Worm (Caenorhabditis elegans) whole organism, L4 larva: ENCODE results near the gene srh-173.

ENCODE experiments used
- F26F4.8 ChIP-seq: fragments of 200-800 bp; sonication (Bioruptor generic); conservative IDR thresholded peaks from 2 replicates; pipeline ENCODE4 v1.3.6; 2022; ENCODE audit warnings: missing genetic modification characterization, missing compliant biosample characterization
- F37D6.2 ChIP-seq: sonication (generic microtip); optimal IDR thresholded peaks from 2 replicates; lab custom pipeline; 2016; ENCODE audit warnings: mild to moderate bottlenecking, missing genetic modification characterization, missing compliant biosample characterization
- F44E2.7 ChIP-seq: fragments of 200-800 bp; sonication (Bioruptor generic); IDR thresholded peaks from 2 replicates; pipeline ENCODE4 v2.1.2; 2022; ENCODE audit warnings: missing genetic modification characterization, missing compliant biosample characterization
- T26A8.4 ChIP-seq: fragments of 200-800 bp; sonication (Bioruptor generic); IDR thresholded peaks from 2 replicates; pipeline ENCODE4 v1.3.6; 2022; ENCODE audit warnings: missing genetic modification characterization, missing compliant biosample characterization
- Y75B8A.6 ChIP-seq: fragments of 200-800 bp; sonication (Bioruptor generic); IDR thresholded peaks from 2 replicates; pipeline ENCODE4 v1.3.6; 2022; ENCODE audit warnings: missing genetic modification reagents, missing genetic modification characterization, missing compliant biosample characterization
- ZK337.2 ChIP-seq: fragments of 200-800 bp; sonication (Bioruptor generic); IDR thresholded peaks from 2 replicates; pipeline ENCODE4 v1.3.6; 2022; ENCODE audit warnings: missing genetic modification reagents, missing genetic modification characterization, missing compliant biosample characterization
- ZK546.5 ChIP-seq, 2 experiments: sonication (generic microtip); optimal IDR thresholded peaks; 2 replicates each; lab custom pipeline; 2017; ENCODE audit warnings: missing biosample characterization in 2 of 2, missing genetic modification characterization in 2 of 2
- aly-2 ChIP-seq: sonication (generic microtip); optimal IDR thresholded peaks from 2 replicates; lab custom pipeline; 2018; ENCODE audit warnings: missing biosample characterization, missing genetic modification characterization
- arid-1 ChIP-seq: fragments of 200-800 bp; sonication (Bioruptor generic); conservative IDR thresholded peaks from 2 replicates; pipeline ENCODE4 v1.3.6; 2022; ENCODE audit warnings: missing genetic modification reagents, missing genetic modification characterization, missing compliant biosample characterization
- attf-4 ChIP-seq: sonication (generic microtip); optimal IDR thresholded peaks from 3 replicates; lab custom pipeline; 2017; ENCODE audit warnings: missing biosample characterization, missing genetic modification characterization
- ceh-20 ChIP-seq: fragments of 200-800 bp; sonication (Bioruptor generic); IDR thresholded peaks from 2 replicates; pipeline ENCODE4 v1.3.6; 2022; ENCODE audit warnings: missing genetic modification reagents, missing genetic modification characterization, missing compliant biosample characterization
- ceh-62 ChIP-seq: sonication (generic microtip); optimal IDR thresholded peaks from 2 replicates; lab custom pipeline; 2017; ENCODE audit warnings: missing biosample characterization, missing genetic modification characterization
- daf-16 ChIP-seq, 3 experiments: sonication (generic microtip); optimal IDR thresholded peaks; 2 replicates each; lab custom pipeline; 2016 to 2017; ENCODE audit warnings: missing genetic modification characterization in 3 of 3, missing genetic modification reagents in 3 of 3, mild to moderate bottlenecking in 2 of 3, missing compliant biosample characterization in 2 of 3, missing biosample characterization in 1 of 3, moderate library complexity in 1 of 3
- dmd-6 ChIP-seq: fragments of 200-800 bp; sonication (Bioruptor generic); IDR thresholded peaks from 2 replicates; pipeline ENCODE4 v1.3.6; 2022; ENCODE audit warnings: missing genetic modification reagents, missing genetic modification characterization, missing compliant biosample characterization
- dve-1 ChIP-seq: sonication (generic microtip); optimal IDR thresholded peaks from 2 replicates; lab custom pipeline; 2017; ENCODE audit warnings: antibody characterized with exemption, mild to moderate bottlenecking, missing genetic modification characterization, missing compliant biosample characterization; ENCODE audit not compliant: insufficient read depth
- egl-27 ChIP-seq: sonication (generic microtip); optimal IDR thresholded peaks from 3 replicates; lab custom pipeline; 2017; ENCODE audit warnings: missing biosample characterization, missing genetic modification reagents, missing genetic modification characterization
- hlh-30 ChIP-seq: sonication (generic microtip); optimal IDR thresholded peaks from 2 replicates; lab custom pipeline; 2017; ENCODE audit warnings: antibody characterized with exemption, mild to moderate bottlenecking, missing genetic modification characterization, missing compliant biosample characterization; ENCODE audit not compliant: insufficient read depth
- lim-7 ChIP-seq: fragments of 200-800 bp; sonication (Bioruptor generic); IDR thresholded peaks from 2 replicates; pipeline ENCODE4 v1.3.6; 2022; ENCODE audit warnings: missing genetic modification characterization, missing compliant biosample characterization
- lin-38 ChIP-seq: fragments of 200-800 bp; sonication (Bioruptor generic); IDR thresholded peaks from 2 replicates; pipeline ENCODE4 v1.3.6; 2022; ENCODE audit warnings: missing genetic modification reagents, missing genetic modification characterization, missing compliant biosample characterization
- lin-39 ChIP-seq: fragments of 150-350 bp; optimal IDR thresholded peaks from 2 replicates; lab custom pipeline; 2014; ENCODE audit warnings: missing biosample characterization, missing genetic modification reagents, missing genetic modification characterization
- lir-3 ChIP-seq: sonication (generic microtip); optimal IDR thresholded peaks from 2 replicates; lab custom pipeline; 2016; ENCODE audit warnings: mild to moderate bottlenecking, missing genetic modification characterization, missing compliant biosample characterization
- madf-5 ChIP-seq, 2 experiments: fragments of 200-800 bp; sonication (Bioruptor generic); IDR thresholded peaks; 2 replicates each; pipeline ENCODE4 v1.3.6; 2022; ENCODE audit warnings: missing compliant biosample characterization in 2 of 2, missing genetic modification characterization in 2 of 2
- madf-9 ChIP-seq: fragments of 200-800 bp; sonication (Bioruptor generic); conservative IDR thresholded peaks from 2 replicates; pipeline ENCODE4 v1.3.6; 2022; ENCODE audit warnings: missing genetic modification reagents, missing genetic modification characterization, missing compliant biosample characterization
- mdt-29 ChIP-seq: fragments of 200-800 bp; sonication (Bioruptor generic); IDR thresholded peaks from 2 replicates; pipeline ENCODE4 v1.3.6; 2022; ENCODE audit warnings: missing genetic modification reagents, missing genetic modification characterization, missing compliant biosample characterization
- mxl-2 ChIP-seq: fragments of 200-800 bp; sonication (Bioruptor generic); conservative IDR thresholded peaks from 2 replicates; pipeline ENCODE4 v1.3.6; 2022; ENCODE audit warnings: missing genetic modification reagents, missing genetic modification characterization, missing compliant biosample characterization
- nhr-10 ChIP-seq: fragments of 150-350 bp; optimal IDR thresholded peaks from 2 replicates; lab custom pipeline; 2014; ENCODE audit warnings: missing biosample characterization, missing genetic modification characterization
- nhr-102 ChIP-seq: sonication (generic microtip); optimal IDR thresholded peaks from 2 replicates; lab custom pipeline; 2016; ENCODE audit warnings: mild to moderate bottlenecking, missing genetic modification characterization, moderate library complexity, missing compliant biosample characterization
- nhr-237 ChIP-seq: sonication (generic microtip); optimal IDR thresholded peaks from 2 replicates; lab custom pipeline; 2017; ENCODE audit warnings: missing biosample characterization, missing genetic modification characterization
- nhr-28 ChIP-seq: fragments of 150-350 bp; optimal IDR thresholded peaks from 2 replicates; lab custom pipeline; 2014; ENCODE audit warnings: missing biosample characterization, missing genetic modification characterization
- nhr-76 ChIP-seq: fragments of 150-350 bp; optimal IDR thresholded peaks from 2 replicates; lab custom pipeline; 2014; ENCODE audit warnings: missing biosample characterization, missing genetic modification characterization
- nhr-77 ChIP-seq: fragments of 150-350 bp; optimal IDR thresholded peaks from 2 replicates; lab custom pipeline; 2014; ENCODE audit warnings: missing biosample characterization, missing genetic modification characterization
- pqm-1 ChIP-seq: sonication (generic microtip); optimal IDR thresholded peaks from 2 replicates; lab custom pipeline; 2017; ENCODE audit warnings: missing biosample characterization, missing genetic modification characterization
- set-16 ChIP-seq: fragments of 200-800 bp; sonication (Bioruptor generic); IDR thresholded peaks from 2 replicates; pipeline ENCODE4 v1.3.6; 2022; ENCODE audit warnings: missing genetic modification reagents, missing genetic modification characterization, missing compliant biosample characterization
- tag-97 ChIP-seq: fragments of 200-800 bp; sonication (Bioruptor generic); IDR thresholded peaks from 2 replicates; pipeline ENCODE4 v1.3.6; 2022; ENCODE audit warnings: missing genetic modification characterization, missing compliant biosample characterization
- unc-62 ChIP-seq, 3 experiments: fragments of 150-350 bp in 1 of 3; sonication (generic microtip); optimal IDR thresholded peaks in 2 of 3; peaks in 1 of 3; 1 replicate in 1 of 3; 2 replicates in 2 of 3; lab custom pipeline; 2014 to 2017; ENCODE audit warnings: missing biosample characterization in 3 of 3, missing genetic modification characterization in 3 of 3, missing genetic modification reagents in 3 of 3, missing genotype in 1 of 3
- vab-7 ChIP-seq: fragments of 200-800 bp; sonication (Bioruptor generic); IDR thresholded peaks from 2 replicates; pipeline ENCODE4 v1.3.6; 2022; ENCODE audit warnings: missing genetic modification reagents, missing genetic modification characterization, missing compliant biosample characterization
- zip-11 ChIP-seq: fragments of 200-800 bp; sonication (Bioruptor generic); IDR thresholded peaks from 2 replicates; pipeline ENCODE4 v1.3.6; 2022; ENCODE audit warnings: missing genetic modification characterization, missing compliant biosample characterization
- ztf-7 ChIP-seq: fragments of 150-350 bp; optimal IDR thresholded peaks from 2 replicates; lab custom pipeline; 2014; ENCODE audit warnings: missing biosample characterization, missing genetic modification characterization

Gene srh-173

ce11 chrV:20005724-20006132, 32.6 kb downstream of the srh-173 start (continued):
- TF ChIP-seq arid-1 (0 out of 2 replicates have a peak, but pooled peaks have one; percentile 34), vab-7 (GFP tag; lab: Robert Waterston, UW) (no peak), hlh-30 (tag; lab: Kevin White, UChicago) (peak; percentile 98), daf-16 (GFP tag; optimal IDR thresholded peaks at IDR 0.05; lab: Kevin White, UChicago) (peak in 1 of 2 experiments; percentile 51), daf-16 (tag; optimal IDR thresholded peaks at IDR 0.05; lab: Kevin White, UChicago) (peak; percentile 73), set-16 (peak; percentile 62), nhr-77 (tag; lab: Kevin White, UChicago) (peak; percentile 17), T26A8.4 (GFP tag; lab: Robert Waterston, UW) (peak; percentile 56; the same call in 1 of the 2 replicates), ceh-20 (peak; percentile 80)

ce11 chrV:20007470-20007869, 34.4 kb downstream of the srh-173 start, which contains the start of gene Y60A3A.23:
Gene Y60A3A.23 (plus strand): TSS chrV:20007770.
- TF ChIP-seq egl-27 (tag; lab: Kevin White, UChicago) (no peak), lin-38 (GFP tag; lab: Robert Waterston, UW) (no peak), Y75B8A.6 (GFP tag; lab: Robert Waterston, UW) (no peak), madf-9 (GFP tag; lab: Robert Waterston, UW) (no peak), nhr-237 (tag; lab: Kevin White, UChicago) (no peak), tag-97 (GFP tag; lab: Robert Waterston, UW) (no peak), F44E2.7 (no peak), dmd-6 (GFP tag; lab: Robert Waterston, UW) (no peak), nhr-10 (tag; lab: Kevin White, UChicago) (no peak), ceh-62 (tag; lab: Kevin White, UChicago) (no peak), unc-62 (GFP tag; optimal IDR thresholded peaks at IDR 0.05 in 1 of 2; lab: Kevin White, UChicago) (no peak), unc-62 (tag; optimal IDR thresholded peaks at IDR 0.05; lab: Kevin White, UChicago) (no peak), ceh-20 (no peak), attf-4 (tag; lab: Kevin White, UChicago) (no peak), ztf-7 (no peak), nhr-76 (no peak), madf-5 (GFP tag; IDR thresholded peaks at IDR 0.05; lab: Robert Waterston, UW) (no peak)

- no peak for TF ChIP-seq daf-16 (GFP tag; optimal IDR thresholded peaks at IDR 0.05; lab: Kevin White, UChicago)
- TF ChIP-seq daf-16 (tag; optimal IDR thresholded peaks at IDR 0.05; lab: Kevin White, UChicago) = peak; percentile 28
- TF ChIP-seq pqm-1 = peak; percentile 56
- TF ChIP-seq dmd-6 (GFP tag; lab: Robert Waterston, UW) = peak; percentile 55
- no peak for TF ChIP-seq F37D6.2 (tag; lab: Kevin White, UChicago)
- no peak for TF ChIP-seq lir-3 (tag; lab: Kevin White, UChicago)
- peak; percentile 29 for TF ChIP-seq hlh-30 (tag; lab: Kevin White, UChicago)
- peak; percentile 29 for TF ChIP-seq dve-1 (tag; lab: Kevin White, UChicago)
- TF ChIP-seq aly-2 (tag; lab: Kevin White, UChicago) = no peak
Measured at ce11 chrV:20011199-20011598, 38.1 kb downstream of the srh-173 start.

ce11 chrV:20011654-20012053, 38.6 kb downstream of the srh-173 start, which contains the start of gene Y60A3A.21:
Gene Y60A3A.21 (plus strand): TSS chrV:20011954.
- TF ChIP-seq F44E2.7 (no peak), lin-39 (tag; lab: Kevin White, UChicago) (no peak), egl-27 (tag; lab: Kevin White, UChicago) (no peak), ZK546.5 (tag; optimal IDR thresholded peaks at IDR 0.05; lab: Kevin White, UChicago) (no peak), F26F4.8 (no peak), nhr-237 (tag; lab: Kevin White, UChicago) (no peak), zip-11 (no peak), hlh-30 (tag; lab: Kevin White, UChicago) (no peak), mdt-29 (GFP tag; lab: Robert Waterston, UW) (no peak), mxl-2 (GFP tag; lab: Robert Waterston, UW) (no peak), nhr-28 (tag; lab: Kevin White, UChicago) (no peak), ceh-20 (no peak), nhr-102 (no peak), ZK337.2 (GFP tag; lab: Robert Waterston, UW) (no peak), nhr-10 (tag; lab: Kevin White, UChicago) (no peak), lim-7 (GFP tag; lab: Robert Waterston, UW) (no peak), Y75B8A.6 (GFP tag; lab: Robert Waterston, UW) (no peak)
